Fruit fly (Drosophila melanogaster) whole organism, embryonic: Measurements from ENCODE around the gene Glyat.

Experiments
- ATbp ChIP-seq: fragments of 200-800 bp; sonication (Bioruptor generic); optimal IDR thresholded peaks from 2 replicates; lab custom pipeline; 2017; ENCODE audit warnings: missing biosample characterization, mild to moderate bottlenecking, missing genetic modification characterization, missing genetic modification reagents
- Antp ChIP-seq: fragments of 200-800 bp; sonication (Bioruptor generic); optimal IDR thresholded peaks from 3 replicates; lab custom pipeline; 2016; ENCODE audit warnings: missing biosample characterization, missing genetic modification characterization
- CG10462 ChIP-seq: fragments of 200-800 bp; sonication (Bioruptor generic); optimal IDR thresholded peaks from 2 replicates; lab custom pipeline; 2016; ENCODE audit warnings: missing biosample characterization, missing genetic modification characterization
- CG10979 ChIP-seq: fragments of 200-800 bp; sonication (Bioruptor generic); optimal IDR thresholded peaks from 2 replicates; lab custom pipeline; 2018; ENCODE audit warnings: missing biosample characterization, mild to moderate bottlenecking, missing genetic modification characterization, moderate library complexity
- CG11093 ChIP-seq: fragments of 200-800 bp; sonication (Bioruptor generic); IDR thresholded peaks from 3 replicates; pipeline ENCODE4 v1.3.6; 2022; ENCODE audit warnings: missing biosample characterization, missing genetic modification characterization
- CG13424 ChIP-seq: fragments of 200-800 bp; sonication (Bioruptor generic); optimal IDR thresholded peaks from 2 replicates; lab custom pipeline; 2019; ENCODE audit warnings: missing biosample characterization, mild to moderate bottlenecking, missing genetic modification characterization, moderate library complexity
- CG14710 ChIP-seq: fragments of 200-800 bp; sonication (Bioruptor generic); optimal IDR thresholded peaks from 3 replicates; lab custom pipeline; 2019; ENCODE audit warnings: missing biosample characterization, mild to moderate bottlenecking, missing genetic modification characterization, moderate library complexity
- CG14860 ChIP-seq: fragments of 200-800 bp; sonication (Bioruptor generic); IDR thresholded peaks from 3 replicates; pipeline ENCODE4 v1.3.6; 2022; ENCODE audit warnings: missing biosample characterization, missing genetic modification characterization; ENCODE audit not compliant: partially characterized antibody
- CG14965 ChIP-seq: fragments of 200-800 bp; sonication (Bioruptor generic); optimal IDR thresholded peaks from 2 replicates; lab custom pipeline; 2016; ENCODE audit warnings: missing biosample characterization, missing genetic modification characterization, borderline replicate concordance
- CG16863 ChIP-seq: fragments of 200-800 bp; sonication (Bioruptor generic); optimal IDR thresholded peaks from 3 replicates; lab custom pipeline; 2016; ENCODE audit warnings: missing biosample characterization, missing genetic modification characterization
- CG2116 ChIP-seq: fragments of 200-800 bp; sonication (Bioruptor generic); optimal IDR thresholded peaks from 3 replicates; lab custom pipeline; 2018; ENCODE audit warnings: missing biosample characterization, mild to moderate bottlenecking, missing genetic modification characterization
- CG2120 ChIP-seq: fragments of 200-800 bp; sonication (Bioruptor generic); optimal IDR thresholded peaks from 3 replicates; lab custom pipeline; 2016; ENCODE audit warnings: missing biosample characterization, missing genetic modification characterization
- CG32532 ChIP-seq: fragments of 200-800 bp; sonication (Bioruptor generic); IDR thresholded peaks from 2 replicates; pipeline ENCODE4 v1.3.6; 2022; ENCODE audit warnings: missing biosample characterization, missing genetic modification characterization
- CG32772 ChIP-seq: fragments of 200-800 bp; sonication (Bioruptor generic); IDR thresholded peaks from 2 replicates; pipeline ENCODE4 v1.3.6; 2022; ENCODE audit warnings: missing biosample characterization, missing genetic modification characterization
- CG3995 ChIP-seq: fragments of 200-800 bp; sonication (Bioruptor generic); optimal IDR thresholded peaks from 3 replicates; lab custom pipeline; 2016; ENCODE audit warnings: missing biosample characterization, missing genetic modification characterization
- CG4617 ChIP-seq: fragments of 200-800 bp; sonication (Bioruptor generic); optimal IDR thresholded peaks from 3 replicates; lab custom pipeline; 2016; ENCODE audit warnings: missing biosample characterization, missing genetic modification characterization, borderline replicate concordance
- CG4730 ChIP-seq: fragments of 200-800 bp; sonication (Bioruptor generic); IDR thresholded peaks from 2 replicates; pipeline ENCODE4 v1.3.6; 2022; ENCODE audit warnings: missing biosample characterization, missing genetic modification characterization
- CG7357 ChIP-seq: fragments of 200-800 bp; sonication (Bioruptor generic); IDR thresholded peaks from 3 replicates; pipeline ENCODE4 v1.3.6; 2022; ENCODE audit warnings: missing biosample characterization, missing genetic modification characterization
- CG8281 ChIP-seq: fragments of 200-800 bp; sonication (Bioruptor generic); optimal IDR thresholded peaks from 2 replicates; lab custom pipeline; 2018; ENCODE audit warnings: missing biosample characterization, mild to moderate bottlenecking, missing genetic modification characterization, moderate library complexity
- CG8359 ChIP-seq: fragments of 200-800 bp; sonication (Bioruptor generic); optimal IDR thresholded peaks from 2 replicates; lab custom pipeline; 2017; ENCODE audit warnings: missing biosample characterization, mild to moderate bottlenecking, missing genetic modification characterization, borderline replicate concordance
- CG9932 ChIP-seq: fragments of 200-800 bp; sonication (Bioruptor generic); IDR thresholded peaks from 2 replicates; pipeline ENCODE4 v1.3.6; 2022; ENCODE audit warnings: missing biosample characterization, missing genetic modification characterization
- Dp ChIP-seq: fragments of 200-800 bp; sonication (Bioruptor generic); optimal IDR thresholded peaks from 2 replicates; lab custom pipeline; 2018; ENCODE audit warnings: missing biosample characterization, mild to moderate bottlenecking, missing genetic modification characterization, moderate library complexity
- H15 ChIP-seq: fragments of 200-800 bp; sonication (Bioruptor generic); IDR thresholded peaks from 3 replicates; pipeline ENCODE4 v1.3.6; 2022; ENCODE audit warnings: missing biosample characterization, missing genetic modification characterization
- Hmr ChIP-seq: fragments of 200-800 bp; sonication (Bioruptor generic); optimal IDR thresholded peaks from 3 replicates; lab custom pipeline; 2017; ENCODE audit warnings: mild to moderate bottlenecking, missing biosample characterization, missing genetic modification reagents, missing genetic modification characterization
- Hr3 ChIP-seq: fragments of 200-800 bp; sonication (Bioruptor generic); optimal IDR thresholded peaks from 3 replicates; lab custom pipeline; 2016; ENCODE audit warnings: missing biosample characterization, missing genetic modification characterization
- Meics ChIP-seq: fragments of 200-800 bp; sonication (Bioruptor generic); optimal IDR thresholded peaks from 2 replicates; lab custom pipeline; 2017; ENCODE audit warnings: missing biosample characterization, mild to moderate bottlenecking, missing genetic modification characterization
- PHDP ChIP-seq: fragments of 200-800 bp; sonication (Bioruptor generic); optimal IDR thresholded peaks from 3 replicates; lab custom pipeline; 2018; ENCODE audit warnings: missing biosample characterization, mild to moderate bottlenecking, missing genetic modification characterization, moderate library complexity
- Scr ChIP-seq: fragments of 200-800 bp; sonication (Bioruptor generic); IDR thresholded peaks from 2 replicates; pipeline ENCODE4 v1.3.6; 2022; ENCODE audit warnings: missing biosample characterization, missing genetic modification characterization; ENCODE audit not compliant: partially characterized antibody
- Spps ChIP-seq: fragments of 200-800 bp; sonication (Bioruptor generic); optimal IDR thresholded peaks from 2 replicates; lab custom pipeline; 2018; ENCODE audit warnings: missing biosample characterization, mild to moderate bottlenecking, missing genetic modification characterization
- TFAM ChIP-seq: fragments of 200-800 bp; sonication (Bioruptor generic); optimal IDR thresholded peaks from 2 replicates; lab custom pipeline; 2017; ENCODE audit warnings: missing biosample characterization, missing genetic modification characterization, inconsistent platforms
- Taf1 ChIP-seq: fragments of 200-800 bp; sonication (Bioruptor generic); IDR thresholded peaks from 2 replicates; pipeline ENCODE4 v1.3.6; 2022; ENCODE audit warnings: missing biosample characterization, missing genetic modification characterization
- bab2 ChIP-seq: fragments of 200-800 bp; sonication (Bioruptor generic); optimal IDR thresholded peaks from 2 replicates; lab custom pipeline; 2016; ENCODE audit warnings: missing biosample characterization, missing genetic modification characterization
- bcd ChIP-seq: fragments of 200-800 bp; sonication (Bioruptor generic); optimal IDR thresholded peaks from 2 replicates; lab custom pipeline; 2017; ENCODE audit warnings: missing biosample characterization, mild to moderate bottlenecking, missing genetic modification characterization
- caup ChIP-seq: fragments of 200-800 bp; sonication (Bioruptor generic); optimal IDR thresholded peaks from 3 replicates; lab custom pipeline; 2017; ENCODE audit warnings: missing biosample characterization, mild to moderate bottlenecking, missing genetic modification characterization, moderate library complexity; ENCODE audit not compliant: severe bottlenecking
- danr ChIP-seq: fragments of 200-800 bp; sonication (Bioruptor generic); IDR thresholded peaks from 2 replicates; pipeline ENCODE4 v1.3.6; 2022; ENCODE audit warnings: missing biosample characterization, missing genetic modification characterization
- dm ChIP-seq: fragments of 200-800 bp; sonication (Bioruptor generic); optimal IDR thresholded peaks from 3 replicates; lab custom pipeline; 2016; ENCODE audit warnings: missing biosample characterization, missing genetic modification characterization
- her ChIP-seq: fragments of 200-800 bp; sonication (Bioruptor generic); optimal IDR thresholded peaks from 2 replicates; lab custom pipeline; 2016; ENCODE audit warnings: missing biosample characterization, missing genetic modification characterization
- hkb ChIP-seq, 2 experiments: fragments of 200-800 bp in 1 of 2; fragments of >200 bp in 1 of 2; sonication (Bioruptor generic) in 1 of 2; IDR thresholded peaks in 1 of 2; optimal IDR thresholded peaks in 1 of 2; 2 replicates each; pipeline versions ENCODE4 v1.3.6 to Lab custom; 2017 to 2022; ENCODE audit warnings: missing biosample characterization in 1 of 2, missing genetic modification characterization in 1 of 2
- jing ChIP-seq: fragments of 200-800 bp; sonication (Bioruptor generic); optimal IDR thresholded peaks from 2 replicates; lab custom pipeline; 2018; ENCODE audit warnings: missing biosample characterization, mild to moderate bottlenecking, missing genetic modification characterization
- nmo ChIP-seq: fragments of 200-800 bp; sonication (Bioruptor generic); optimal IDR thresholded peaks from 2 replicates; lab custom pipeline; 2018; ENCODE audit warnings: missing biosample characterization, mild to moderate bottlenecking, missing genetic modification characterization, moderate library complexity
- oc ChIP-seq: fragments of 200-800 bp; sonication (Bioruptor generic); optimal IDR thresholded peaks from 2 replicates; lab custom pipeline; 2018; ENCODE audit warnings: missing biosample characterization, mild to moderate bottlenecking, missing genetic modification characterization, moderate library complexity
- sr ChIP-seq: fragments of 200-800 bp; sonication (Bioruptor generic); IDR thresholded peaks from 3 replicates; pipeline ENCODE4 v1.3.6; 2022; ENCODE audit warnings: missing biosample characterization, missing genetic modification characterization
- stc ChIP-seq: fragments of 200-800 bp; sonication (Bioruptor generic); IDR thresholded peaks from 2 replicates; pipeline ENCODE4 v1.3.6; 2022; ENCODE audit warnings: missing biosample characterization, missing genetic modification characterization
- stwl ChIP-seq: fragments of 200-800 bp; sonication (Bioruptor generic); optimal IDR thresholded peaks from 3 replicates; lab custom pipeline; 2018; ENCODE audit warnings: missing biosample characterization, mild to moderate bottlenecking, missing genetic modification characterization, moderate library complexity
- tna ChIP-seq: fragments of 200-800 bp; sonication (Bioruptor generic); IDR thresholded peaks from 2 replicates; pipeline ENCODE4 v1.3.6; 2022; ENCODE audit warnings: missing biosample characterization, missing genetic modification characterization; ENCODE audit not compliant: partially characterized antibody
- twi ChIP-seq: fragments of 200-800 bp; optimal IDR thresholded peaks from 2 replicates; lab custom pipeline; 2019; ENCODE audit warnings: missing biosample characterization, mild to moderate bottlenecking, missing genetic modification characterization, moderate library complexity
- tx ChIP-seq: fragments of 200-800 bp; sonication (Bioruptor generic); optimal IDR thresholded peaks from 2 replicates; lab custom pipeline; 2016; ENCODE audit warnings: missing biosample characterization, missing genetic modification characterization

The Glyat gene

dm6 chr2L:7993984-7994854, 16.2 kb downstream of the Glyat start, which contains the start of gene pes (continued):
- TF ChIP-seq CG14860 (no peak), CG8281 (tag; lab: Kevin White, UChicago) (peak; percentile 84), H15 (GFP tag; lab: Robert Waterston, UW) (peak; percentile 93), Hmr (GFP tag; lab: Kevin White, UChicago) (peak; percentile 16), bab2 (peak; percentile 81), PHDP (tag; lab: Kevin White, UChicago) (peak; percentile 4), her (GFP tag; lab: Kevin White, UChicago) (peak; percentile 72), stwl (tag; lab: Kevin White, UChicago) (peak; percentile 20), CG2116 (GFP tag; lab: Kevin White, UChicago) (peak; percentile 72), caup (GFP tag; lab: Kevin White, UChicago) (peak; percentile 92), Hr3 (peak; percentile 40), bcd (peak; percentile 95), Dp (no peak), CG14710 (tag; lab: Kevin White, UChicago) (peak; percentile 93), Antp (GFP tag; lab: Kevin White, UChicago) (peak; percentile 81), TFAM (GFP tag; lab: Kevin White, UChicago) (peak; percentile 65), dm (peak; percentile 28), CG8359 (GFP tag; lab: Kevin White, UChicago) (peak; percentile 67), tna (peak; percentile 51; the same call in 1 of the 2 replicates), CG16863 (GFP tag; lab: Kevin White, UChicago) (peak; percentile 72), stc (peak; percentile 92), tx (GFP tag; lab: Kevin White, UChicago) (no peak), danr (peak; percentile 93), CG11093 (GFP tag; lab: Robert Waterston, UW) (peak; percentile 92), CG14965 (no peak), Scr (GFP tag; lab: Robert Waterston, UW) (no peak), Spps (tag; lab: Kevin White, UChicago) (peak; percentile 74), Taf1 (GFP tag; lab: Robert Waterston, UW) (peak; percentile 88), twi (peak; percentile 65), sr (peak; percentile 46; the same call in 2 of the 3 replicates), CG13424 (tag; lab: Kevin White, UChicago) (peak; percentile 20), CG2120 (GFP tag; lab: Kevin White, UChicago) (peak; percentile 65), ATbp (GFP tag; lab: Kevin White, UChicago) (peak; percentile 66), jing (peak; percentile 84), hkb (optimal IDR thresholded peaks at IDR 0.05; lab: Kevin White, UChicago) (peak; percentile 39), hkb (GFP tag; IDR thresholded peaks at IDR 0.05; lab: Robert Waterston, UW) (peak; percentile 96), CG32772 (GFP tag; lab: Robert Waterston, UW) (peak; percentile 92), CG10979 (tag; lab: Kevin White, UChicago) (peak; percentile 91), oc (tag; lab: Kevin White, UChicago) (peak; percentile 83), CG32532 (peak; percentile 96), CG4730 (GFP tag; lab: Robert Waterston, UW) (peak; percentile 87), CG9932 (peak; percentile 81), Meics (GFP tag; lab: Kevin White, UChicago) (peak; percentile 95), CG10462 (GFP tag; lab: Kevin White, UChicago) (peak; percentile 69), nmo (GFP tag; lab: Kevin White, UChicago) (peak; percentile 96), CG7357 (peak; percentile 88), CG4617 (GFP tag; lab: Kevin White, UChicago) (no peak), CG3995 (GFP tag; lab: Kevin White, UChicago) (peak; percentile 70)
